Fruit fly (Drosophila melanogaster) whole organism, embryonic: Measurements from ENCODE around the gene PAPLA1.

ENCODE experiments used
- ATbp ChIP-seq: fragments of 200-800 bp; sonication (Bioruptor generic); optimal IDR thresholded peaks from 2 replicates; lab custom pipeline; 2017; ENCODE audit warnings: missing biosample characterization, mild to moderate bottlenecking, missing genetic modification characterization, missing genetic modification reagents
- BtbVII ChIP-seq: fragments of 200-800 bp; sonication (Bioruptor generic); optimal IDR thresholded peaks from 3 replicates; lab custom pipeline; 2017; ENCODE audit warnings: missing biosample characterization, mild to moderate bottlenecking, missing genetic modification characterization
- CG10274 ChIP-seq: fragments of 200-800 bp; sonication (Bioruptor generic); optimal IDR thresholded peaks from 3 replicates; lab custom pipeline; 2017; ENCODE audit warnings: missing biosample characterization, mild to moderate bottlenecking, missing genetic modification characterization
- CG10959 ChIP-seq: fragments of 200-800 bp; sonication (Bioruptor generic); IDR thresholded peaks from 2 replicates; pipeline ENCODE4 v1.3.6; 2022; ENCODE audit warnings: missing biosample characterization, missing genetic modification characterization
- CG12219 ChIP-seq: fragments of 200-800 bp; sonication (Bioruptor generic); optimal IDR thresholded peaks from 3 replicates; lab custom pipeline; 2018; ENCODE audit warnings: missing biosample characterization, mild to moderate bottlenecking, missing genetic modification characterization
- CG12299 ChIP-seq: fragments of 200-800 bp; sonication (Bioruptor generic); optimal IDR thresholded peaks from 2 replicates; lab custom pipeline; 2018; ENCODE audit warnings: missing biosample characterization, mild to moderate bottlenecking, missing genetic modification characterization
- CG15269 ChIP-seq: fragments of 200-800 bp; sonication (Bioruptor generic); optimal IDR thresholded peaks from 2 replicates; lab custom pipeline; 2018; ENCODE audit warnings: missing biosample characterization, mild to moderate bottlenecking, missing genetic modification characterization, moderate library complexity
- CG17568 ChIP-seq: fragments of 200-800 bp; sonication (Bioruptor generic); optimal IDR thresholded peaks from 2 replicates; lab custom pipeline; 2018; ENCODE audit warnings: missing biosample characterization, mild to moderate bottlenecking, missing genetic modification characterization, moderate library complexity
- CG2678 ChIP-seq: fragments of 200-800 bp; sonication (Bioruptor generic); optimal IDR thresholded peaks from 3 replicates; lab custom pipeline; 2019; ENCODE audit warnings: missing biosample characterization, mild to moderate bottlenecking, missing genetic modification characterization, moderate library complexity
- CG31388 ChIP-seq: fragments of 200-800 bp; sonication (Bioruptor generic); optimal IDR thresholded peaks from 2 replicates; lab custom pipeline; 2016; ENCODE audit warnings: missing biosample characterization, missing genetic modification characterization
- CG34224 ChIP-seq: fragments of 200-800 bp; sonication (Bioruptor generic); IDR thresholded peaks from 3 replicates; pipeline ENCODE4 v1.3.6; 2022; ENCODE audit warnings: missing biosample characterization, missing genetic modification characterization; ENCODE audit not compliant: partially characterized antibody
- CG3726 ChIP-seq: fragments of 200-800 bp; sonication (Bioruptor generic); IDR thresholded peaks from 3 replicates; pipeline ENCODE4, ENCODE4 v1.3.6; 2022; ENCODE audit warnings: missing biosample characterization, missing genetic modification characterization
- CG3995 ChIP-seq: fragments of 200-800 bp; sonication (Bioruptor generic); optimal IDR thresholded peaks from 3 replicates; lab custom pipeline; 2016; ENCODE audit warnings: missing biosample characterization, missing genetic modification characterization
- CG42726 ChIP-seq: fragments of 200-800 bp; sonication (Bioruptor generic); IDR thresholded peaks from 2 replicates; pipeline ENCODE4 v1.3.6; 2022; ENCODE audit warnings: missing biosample characterization, missing genetic modification characterization; ENCODE audit not compliant: partially characterized antibody
- CG4820 ChIP-seq: fragments of 200-800 bp; sonication (Bioruptor generic); optimal IDR thresholded peaks from 3 replicates; lab custom pipeline; 2016; ENCODE audit warnings: missing biosample characterization, missing genetic modification characterization
- CG6689 ChIP-seq: fragments of 200-800 bp; sonication (Bioruptor generic); IDR thresholded peaks from 2 replicates; pipeline ENCODE4 v1.3.6; 2022; ENCODE audit warnings: missing biosample characterization, missing genetic modification characterization
- CG7372 ChIP-seq: fragments of 200-800 bp; sonication (Bioruptor generic); IDR thresholded peaks from 2 replicates; pipeline ENCODE4 v1.3.6; 2022; ENCODE audit warnings: missing biosample characterization, missing genetic modification characterization
- CG7928 ChIP-seq: fragments of 200-800 bp; sonication (Bioruptor generic); optimal IDR thresholded peaks from 2 replicates; lab custom pipeline; 2017; ENCODE audit warnings: missing biosample characterization, mild to moderate bottlenecking, missing genetic modification characterization
- CG8478 ChIP-seq: fragments of >200 bp; optimal IDR thresholded peaks from 2 replicates; lab custom pipeline; 2018
- D19B ChIP-seq: fragments of 200-800 bp; sonication (Bioruptor generic); optimal IDR thresholded peaks from 2 replicates; lab custom pipeline; 2017; ENCODE audit warnings: missing biosample characterization, mild to moderate bottlenecking, missing genetic modification characterization
- Deaf1 ChIP-seq: fragments of 200-800 bp; optimal IDR thresholded peaks from 3 replicates; lab custom pipeline; 2019; ENCODE audit warnings: missing biosample characterization, mild to moderate bottlenecking, missing genetic modification characterization, moderate library complexity
- Doc2 ChIP-seq: fragments of 200-800 bp; sonication (Bioruptor generic); IDR thresholded peaks from 2 replicates; pipeline ENCODE4 v1.3.6; 2022; ENCODE audit warnings: missing biosample characterization, missing genetic modification characterization
- Drgx ChIP-seq: fragments of 200-800 bp; sonication (Bioruptor generic); IDR thresholded peaks from 2 replicates; pipeline ENCODE4 v1.3.6; 2022; ENCODE audit warnings: missing biosample characterization, missing genetic modification characterization
- Fer3 ChIP-seq: fragments of 200-800 bp; sonication (Bioruptor generic); optimal IDR thresholded peaks from 2 replicates; lab custom pipeline; 2018; ENCODE audit warnings: missing biosample characterization, mild to moderate bottlenecking, missing genetic modification characterization, moderate library complexity
- HHEX ChIP-seq: fragments of 200-800 bp; sonication (Bioruptor generic); optimal IDR thresholded peaks from 3 replicates; lab custom pipeline; 2017; ENCODE audit warnings: missing biosample characterization, mild to moderate bottlenecking, missing genetic modification characterization, missing genetic modification reagents
- HmgZ ChIP-seq: fragments of 200-800 bp; sonication (Bioruptor generic); optimal IDR thresholded peaks from 2 replicates; lab custom pipeline; 2018; ENCODE audit warnings: missing biosample characterization, mild to moderate bottlenecking, missing genetic modification characterization
- Jarid2 ChIP-seq: fragments of 200-800 bp; sonication (Bioruptor generic); optimal IDR thresholded peaks from 3 replicates; lab custom pipeline; 2017; ENCODE audit warnings: mild to moderate bottlenecking, missing biosample characterization, missing genetic modification reagents, missing genetic modification characterization
- Lhr ChIP-seq: fragments of 200-800 bp; sonication (Bioruptor generic); optimal IDR thresholded peaks from 3 replicates; lab custom pipeline; 2017; ENCODE audit warnings: mild to moderate bottlenecking, missing biosample characterization, missing genetic modification reagents, missing genetic modification characterization
- Lpt ChIP-seq: fragments of >200 bp; optimal IDR thresholded peaks from 2 replicates; lab custom pipeline; 2018; ENCODE audit warnings: missing biosample characterization, missing genetic modification characterization
- Rfx ChIP-seq: fragments of 200-800 bp; sonication (Bioruptor generic); IDR thresholded peaks from 2 replicates; pipeline ENCODE4 v1.3.6; 2022; ENCODE audit warnings: missing biosample characterization, missing genetic modification characterization
- Sox102F ChIP-seq: fragments of 200-800 bp; sonication (Bioruptor generic); optimal IDR thresholded peaks from 2 replicates; lab custom pipeline; 2018; ENCODE audit warnings: missing biosample characterization, mild to moderate bottlenecking, missing genetic modification characterization, moderate library complexity
- Tbp ChIP-seq: fragments of >200 bp; optimal IDR thresholded peaks from 2 replicates; lab custom pipeline; 2018; ENCODE audit warnings: missing biosample characterization, missing genetic modification characterization
- Usf ChIP-seq: fragments of 200-800 bp; sonication (Bioruptor generic); optimal IDR thresholded peaks from 2 replicates; lab custom pipeline; 2017; ENCODE audit warnings: missing genotype, missing biosample characterization, missing genetic modification characterization
- al ChIP-seq: fragments of 200-800 bp; sonication (Bioruptor generic); IDR thresholded peaks from 2 replicates; pipeline ENCODE4 v1.3.6; 2022; ENCODE audit warnings: missing biosample characterization, missing genetic modification characterization
- br ChIP-seq: fragments of >200 bp; optimal IDR thresholded peaks from 2 replicates; lab custom pipeline; 2017
- btn ChIP-seq: fragments of 200-800 bp; sonication (Bioruptor generic); optimal IDR thresholded peaks from 2 replicates; lab custom pipeline; 2016; ENCODE audit warnings: missing biosample characterization, missing genetic modification characterization
- chinmo ChIP-seq: fragments of 200-800 bp; sonication (Bioruptor generic); IDR thresholded peaks from 4 replicates; pipeline ENCODE4 v1.3.6; 2022; ENCODE audit warnings: missing biosample characterization, missing genetic modification characterization; ENCODE audit not compliant: partially characterized antibody
- crol ChIP-seq: fragments of 200-800 bp; sonication (Bioruptor generic); IDR thresholded peaks from 2 replicates; pipeline ENCODE4 v1.3.6; 2022; ENCODE audit warnings: missing biosample characterization, missing genetic modification characterization
- danr ChIP-seq: fragments of 200-800 bp; sonication (Bioruptor generic); IDR thresholded peaks from 2 replicates; pipeline ENCODE4 v1.3.6; 2022; ENCODE audit warnings: missing biosample characterization, missing genetic modification characterization
- dati ChIP-seq: fragments of 200-800 bp; sonication (Bioruptor generic); IDR thresholded peaks from 2 replicates; pipeline ENCODE4 v1.3.6; 2022; ENCODE audit warnings: missing biosample characterization, missing genetic modification characterization
- ems ChIP-seq: fragments of 200-800 bp; sonication (Bioruptor generic); optimal IDR thresholded peaks from 3 replicates; lab custom pipeline; 2016; ENCODE audit warnings: missing biosample characterization, missing genetic modification characterization
- fru ChIP-seq: fragments of >200 bp; optimal IDR thresholded peaks from 2 replicates; lab custom pipeline; 2017
- gfzf ChIP-seq: fragments of 200-800 bp; sonication (Bioruptor generic); optimal IDR thresholded peaks from 2 replicates; lab custom pipeline; 2016; ENCODE audit warnings: missing biosample characterization, mild to moderate bottlenecking, missing genetic modification characterization, moderate library complexity
- gsb ChIP-seq: fragments of 200-800 bp; sonication (Bioruptor generic); IDR thresholded peaks from 2 replicates; pipeline ENCODE4 v1.3.6; 2022; ENCODE audit warnings: missing biosample characterization, missing genetic modification characterization
- inv ChIP-seq: fragments of 200-800 bp; sonication (Bioruptor generic); IDR thresholded peaks from 2 replicates; pipeline ENCODE4 v1.3.6; 2022; ENCODE audit warnings: missing biosample characterization, missing genetic modification characterization; ENCODE audit not compliant: partially characterized antibody
- knrl ChIP-seq: fragments of 200-800 bp; sonication (Bioruptor generic); IDR thresholded peaks from 3 replicates; pipeline ENCODE4 v1.3.6; 2022; ENCODE audit warnings: missing biosample characterization, missing genetic modification characterization; ENCODE audit not compliant: partially characterized antibody
- pan ChIP-seq, 4 experiments: fragments of >200 bp in 3 of 4; fragments of 200-800 bp in 1 of 4; sonication (Bioruptor generic) in 1 of 4; optimal IDR thresholded peaks in 3 of 4; IDR thresholded peaks in 1 of 4; 2 replicates each; pipeline versions ENCODE4 v1.3.6 to Lab custom; 2017 to 2022; ENCODE audit warnings: missing biosample characterization in 2 of 4, missing genetic modification characterization in 2 of 4, mixed read lengths in 1 of 4
- pfk ChIP-seq: fragments of 200-800 bp; sonication (Bioruptor generic); optimal IDR thresholded peaks from 2 replicates; lab custom pipeline; 2018; ENCODE audit warnings: missing biosample characterization, mild to moderate bottlenecking, missing genetic modification characterization, moderate library complexity
- ranshi ChIP-seq: fragments of 200-800 bp; sonication (Bioruptor generic); IDR thresholded peaks from 2 replicates; pipeline ENCODE4 v1.3.6; 2022; ENCODE audit warnings: missing biosample characterization, missing genetic modification characterization
- shn ChIP-seq: fragments of 200-800 bp; sonication (Bioruptor generic); optimal IDR thresholded peaks from 3 replicates; lab custom pipeline; 2016; ENCODE audit warnings: missing biosample characterization, missing genetic modification characterization

Gene PAPLA1

DNA sequence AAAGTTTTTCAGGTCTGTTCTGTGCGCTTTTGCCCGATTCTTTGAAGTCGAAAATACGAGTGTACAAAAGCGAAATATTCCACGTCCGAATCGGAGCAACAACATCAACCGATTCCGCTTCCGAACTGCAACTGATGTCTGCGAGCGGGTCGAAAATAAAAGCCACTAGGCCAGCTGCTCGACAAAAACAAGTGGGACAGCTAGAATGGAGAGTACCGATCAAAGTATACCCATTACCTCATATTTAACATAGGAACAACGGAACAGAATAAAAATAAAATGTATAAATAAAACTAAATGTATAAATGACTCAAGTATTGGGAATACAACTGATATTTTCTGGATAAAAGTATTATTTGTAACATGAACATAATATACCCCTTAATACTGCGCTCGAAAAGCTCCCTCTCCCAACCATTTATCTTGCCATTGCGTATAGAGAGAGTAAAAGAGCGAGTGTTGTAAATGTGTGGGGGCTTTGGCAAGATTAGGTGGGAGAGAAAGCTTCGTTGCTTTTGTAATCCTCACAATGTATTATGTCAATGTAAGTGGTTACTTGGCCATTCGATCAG lies 45.6 kb upstream of the PAPLA1 start, which contains the start of gene SLC5A11 (continued):
- TF ChIP-seq CG7928 (peak; percentile 64), CG7372 (GFP tag; lab: Robert Waterston, UW) (peak; percentile 99), CG42726 (0 out of 2 replicates have a peak, but pooled peaks have one; percentile 55), shn (peak; percentile 56), CG3995 (peak; percentile 54), fru (lab: Kevin White, UChicago) (no peak), ATbp (GFP tag; lab: Kevin White, UChicago) (peak; percentile 95), pan (optimal IDR thresholded peaks at IDR 0.05; lab: Kevin White, UChicago) (no peak), pan (GFP tag; optimal IDR thresholded peaks at IDR 0.05 in 1 of 2, IDR thresholded peaks at IDR 0.05 in 1 of 2) (peak in 1 of 2 experiments; percentile 98), Deaf1 (tag; lab: Kevin White, UChicago) (peak; percentile 95), CG3726 (GFP tag; lab: Robert Waterston, UW) (peak; percentile 98), Fer3 (tag; lab: Kevin White, UChicago) (peak; percentile 95), chinmo (GFP tag; lab: Robert Waterston, UW) (peak; percentile 86; the same call in 2 of the 4 replicates), ems (peak; percentile 99), CG10959 (GFP tag; lab: Robert Waterston, UW) (no peak), CG17568 (peak; percentile 90), CG6689 (GFP tag; lab: Robert Waterston, UW) (peak; percentile 97), Lpt (GFP tag; lab: Kevin White, UChicago) (no peak), br (lab: Kevin White, UChicago) (no peak), btn (peak; percentile 93), CG8478 (lab: Kevin White, UChicago) (no peak), Usf (GFP tag; lab: Kevin White, UChicago) (peak; percentile 96), dati (GFP tag; lab: Robert Waterston, UW) (peak; percentile 81), Tbp (GFP tag; lab: Kevin White, UChicago) (no peak), gfzf (GFP tag; lab: Kevin White, UChicago) (peak; percentile 31), BtbVII (peak; percentile 97), danr (peak; percentile 99), pfk (GFP tag; lab: Kevin White, UChicago) (no peak), Sox102F (GFP tag; lab: Kevin White, UChicago) (peak; percentile 88), CG12299 (tag; lab: Kevin White, UChicago) (peak; percentile 85), HHEX (GFP tag; lab: Kevin White, UChicago) (peak; percentile 97), CG15269 (peak; percentile 97), Jarid2 (GFP tag; lab: Kevin White, UChicago) (peak; percentile 85), Lhr (GFP tag; lab: Kevin White, UChicago) (peak; percentile 67), CG12219 (GFP tag; lab: Kevin White, UChicago) (peak; percentile 93), CG31388 (GFP tag; lab: Kevin White, UChicago) (peak; percentile 99), crol (GFP tag; lab: Robert Waterston, UW) (0 out of 2 replicates have a peak, but pooled peaks have one; percentile 19), gsb (GFP tag; lab: Robert Waterston, UW) (peak; percentile 96), knrl (GFP tag; lab: Robert Waterston, UW) (no peak; the same call in 2 of the 3 replicates), CG4820 (GFP tag; lab: Kevin White, UChicago) (peak; percentile 99), CG2678 (tag; lab: Kevin White, UChicago) (peak; percentile 99), CG34224 (GFP tag; lab: Robert Waterston, UW) (no peak), Doc2 (peak; percentile 87), inv (no peak), D19B (GFP tag; lab: Kevin White, UChicago) (peak; percentile 100), CG10274 (GFP tag; lab: Kevin White, UChicago) (peak; percentile 84), al (GFP tag; lab: Robert Waterston, UW) (peak; percentile 95), Drgx (GFP tag; lab: Robert Waterston, UW) (peak; percentile 98), Rfx (GFP tag; lab: Robert Waterston, UW) (peak; percentile 97), HmgZ (tag; lab: Kevin White, UChicago) (peak; percentile 96), ranshi (GFP tag; lab: Robert Waterston, UW) (peak; percentile 89)
